Fruit fly (Drosophila melanogaster): ENCODE data around the gene CG12231.
A peak's percentile ranks its signal among the peaks of the same experiment; 100 is the strongest.

Gene CG12231

DNA sequence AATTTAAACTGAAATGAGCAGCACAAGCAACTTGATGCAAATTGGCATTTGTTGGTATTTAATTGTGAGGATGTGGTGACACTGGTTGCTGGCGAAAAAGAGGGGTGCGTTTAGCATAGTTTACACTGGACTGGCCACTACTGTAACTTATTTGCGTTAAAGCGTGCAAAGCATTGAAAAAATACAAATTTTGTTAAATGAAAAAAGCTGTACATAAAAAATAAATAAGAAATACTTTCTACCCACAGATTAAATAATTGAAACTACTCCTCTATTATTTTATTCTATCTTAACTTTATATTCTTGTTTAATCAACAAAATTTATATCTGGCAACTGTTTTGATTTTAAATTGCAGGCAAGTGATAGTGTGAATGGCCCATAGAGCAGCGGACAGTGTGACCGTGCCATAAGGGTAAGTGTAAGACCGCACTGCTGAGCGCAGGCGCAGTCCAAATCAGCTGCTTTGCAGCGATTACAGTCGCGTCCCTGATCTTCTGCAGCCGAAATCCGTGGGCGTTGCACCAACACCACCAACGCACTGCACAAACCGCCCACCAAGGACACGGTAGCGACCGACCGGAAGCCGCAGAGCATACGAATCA is 34.3 kb upstream of the CG12231 start, which contains the start of the genes Grip84 and car (continued):
- peak; percentile 54; the same call in 1 of the 3 replicates for TF ChIP-seq jigr1 (GFP tag; IDR thresholded peaks at IDR 0.05)
- peak; percentile 49 for TF ChIP-seq Ets97D (GFP tag; optimal IDR thresholded peaks at IDR 0.05)
- peak; percentile 22 for TF ChIP-seq Dp (GFP tag; optimal IDR thresholded peaks at IDR 0.05)
- TF ChIP-seq ERR (GFP tag; optimal IDR thresholded peaks at IDR 0.05) = no peak
- no peak for TF ChIP-seq Hand (GFP tag; optimal IDR thresholded peaks at IDR 0.05)
- no peak for TF ChIP-seq Hr78 (GFP tag; optimal IDR thresholded peaks at IDR 0.05)
- TF ChIP-seq Hmr (GFP tag; optimal IDR thresholded peaks at IDR 0.05) = no peak
- TF ChIP-seq corto (GFP tag; optimal IDR thresholded peaks at IDR 0.05) = no peak
- no peak for TF ChIP-seq Sox100B (GFP tag; optimal IDR thresholded peaks at IDR 0.05)
- no peak for TF ChIP-seq ab (GFP tag; optimal IDR thresholded peaks at IDR 0.05)
- TF ChIP-seq CG2202 (tag; optimal IDR thresholded peaks at IDR 0.05) = peak; percentile 8
- TF ChIP-seq CG13424 (tag; optimal IDR thresholded peaks at IDR 0.05) = peak; percentile 79
- no peak for TF ChIP-seq CG17912 (GFP tag; optimal IDR thresholded peaks at IDR 0.05)
- no peak for TF ChIP-seq TFAM (GFP tag; optimal IDR thresholded peaks at IDR 0.05)
- TF ChIP-seq CG15073 (GFP tag; optimal IDR thresholded peaks at IDR 0.05) = peak; percentile 98
- peak; percentile 91 for TF ChIP-seq sens (GFP tag)
- TF ChIP-seq fd102C (GFP tag; optimal IDR thresholded peaks at IDR 0.05) = no peak
- TF ChIP-seq Myb (GFP tag; optimal IDR thresholded peaks at IDR 0.05) = peak; percentile 25
- peak; percentile 60 for TF ChIP-seq gfzf (GFP tag; optimal IDR thresholded peaks at IDR 0.05)
- TF ChIP-seq Pdp1 (GFP tag; optimal IDR thresholded peaks at IDR 0.05) = peak in 1 of 2 experiments; percentile 63
- TF ChIP-seq CG15011 (GFP tag; optimal IDR thresholded peaks at IDR 0.05) = no peak
- peak; percentile 76 for TF ChIP-seq CG8924 (tag; optimal IDR thresholded peaks at IDR 0.05)
- peak; percentile 72 for TF ChIP-seq Rfx (GFP tag; IDR thresholded peaks at IDR 0.05)
- TF ChIP-seq z (GFP tag; IDR thresholded peaks at IDR 0.05) = no peak
- TF ChIP-seq Blimp-1 (GFP tag; optimal IDR thresholded peaks at IDR 0.05) = no peak
- TF ChIP-seq CG8944 (GFP tag; optimal IDR thresholded peaks at IDR 0.05) = peak; percentile 29
- peak in 1 of 3 experiments; percentile 76 for TF ChIP-seq lola (GFP tag; optimal IDR thresholded peaks at IDR 0.05)
- TF ChIP-seq CG30403 (GFP tag; optimal IDR thresholded peaks at IDR 0.05) = peak; percentile 83
- TF ChIP-seq CG3163 (GFP tag; optimal IDR thresholded peaks at IDR 0.05) = no peak
- peak; percentile 55 for TF ChIP-seq pho (GFP tag; optimal IDR thresholded peaks at IDR 0.05)
- peak; percentile 60 for TF ChIP-seq CG10979 (tag; optimal IDR thresholded peaks at IDR 0.05)
- peak; percentile 21 for TF ChIP-seq sima (GFP tag; optimal IDR thresholded peaks at IDR 0.05)
- peak; percentile 45 for TF ChIP-seq crc (GFP tag; optimal IDR thresholded peaks at IDR 0.05)
- no peak for TF ChIP-seq her (GFP tag; optimal IDR thresholded peaks at IDR 0.05)
- TF ChIP-seq CG4282 (GFP tag; optimal IDR thresholded peaks at IDR 0.05) = no peak
- TF ChIP-seq sna (GFP tag; IDR thresholded peaks at IDR 0.05; ENCODE audit: partially characterized antibody) = no peak
- no peak for TF ChIP-seq Drgx (GFP tag; IDR thresholded peaks at IDR 0.05)
- TF ChIP-seq NK7.1 (GFP tag; optimal IDR thresholded peaks at IDR 0.05) = no peak
- no peak for TF ChIP-seq CG5953 (GFP tag; IDR thresholded peaks at IDR 0.05)
- no peak for TF ChIP-seq chm (GFP tag; IDR thresholded peaks at IDR 0.05)
- peak; percentile 71 for TF ChIP-seq unpg (GFP tag; optimal IDR thresholded peaks at IDR 0.05)
- 0 out of 2 replicates have a peak, but pooled peaks have one; percentile 29 for TF ChIP-seq CG14667 (GFP tag; IDR thresholded peaks at IDR 0.05)
- peak; percentile 59 for TF ChIP-seq Nf-YC (tag; optimal IDR thresholded peaks at IDR 0.05)
- no peak for TF ChIP-seq CG12769 (tag; optimal IDR thresholded peaks at IDR 0.05)
- TF ChIP-seq sisA (GFP tag; IDR thresholded peaks at IDR 0.05) = peak; percentile 67; the same call in 1 of the 2 replicates
- no peak for TF ChIP-seq CG3838 (GFP tag; optimal IDR thresholded peaks at IDR 0.05)
- TF ChIP-seq CG7745 (tag; optimal IDR thresholded peaks at IDR 0.05) = no peak
- no peak for TF ChIP-seq gce (GFP tag; IDR thresholded peaks at IDR 0.05)
- TF ChIP-seq unc-4 (GFP tag; IDR thresholded peaks at IDR 0.05; ENCODE audit: partially characterized antibody) = no peak
- TF ChIP-seq fu2 (GFP tag; optimal IDR thresholded peaks at IDR 0.05) = no peak
